Worm (Caenorhabditis elegans): ENCODE results near the gene srz-25.
A peak's percentile ranks its signal among the peaks of the same experiment; 100 is the strongest.

The srz-25 gene

DNA sequence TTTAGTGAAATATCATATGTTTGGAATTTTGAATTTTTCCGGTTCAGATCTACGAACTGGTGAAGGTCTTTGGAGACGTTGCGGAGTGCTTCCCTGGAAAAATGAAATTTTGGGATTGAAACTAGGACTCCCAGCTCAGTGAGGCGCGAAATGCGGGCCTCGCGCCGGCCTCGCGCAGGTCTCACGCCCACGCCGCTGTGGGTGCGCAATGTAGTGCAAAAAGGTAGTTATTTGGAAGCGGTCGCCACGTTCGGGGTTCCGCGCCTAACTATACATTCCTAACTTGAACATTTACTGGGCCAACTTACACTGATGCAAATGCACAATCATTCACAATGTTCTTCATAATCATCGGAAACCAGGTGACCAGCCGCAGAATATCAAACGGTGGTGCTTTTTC, 40.3 kb upstream of the srz-25 start:
- TF ChIP-seq unc-86 (tag; optimal IDR thresholded peaks at IDR 0.05) = no peak
- no peak for TF ChIP-seq mec-3 (tag; optimal IDR thresholded peaks at IDR 0.05; ENCODE audit: borderline replicate concordance)
- TF ChIP-seq gmeb-2 (tag; optimal IDR thresholded peaks at IDR 0.05) = no peak
- no peak for TF ChIP-seq nhr-11 (tag; optimal IDR thresholded peaks at IDR 0.05)
- TF ChIP-seq ceh-31 (tag; optimal IDR thresholded peaks at IDR 0.05) = no peak
- TF ChIP-seq hlh-6 (tag; optimal IDR thresholded peaks at IDR 0.05) = no peak
- TF ChIP-seq C38D4.7 (GFP tag; optimal IDR thresholded peaks at IDR 0.05) = no peak
- TF ChIP-seq ceh-2 (tag; optimal IDR thresholded peaks at IDR 0.05) = no peak

DNA sequence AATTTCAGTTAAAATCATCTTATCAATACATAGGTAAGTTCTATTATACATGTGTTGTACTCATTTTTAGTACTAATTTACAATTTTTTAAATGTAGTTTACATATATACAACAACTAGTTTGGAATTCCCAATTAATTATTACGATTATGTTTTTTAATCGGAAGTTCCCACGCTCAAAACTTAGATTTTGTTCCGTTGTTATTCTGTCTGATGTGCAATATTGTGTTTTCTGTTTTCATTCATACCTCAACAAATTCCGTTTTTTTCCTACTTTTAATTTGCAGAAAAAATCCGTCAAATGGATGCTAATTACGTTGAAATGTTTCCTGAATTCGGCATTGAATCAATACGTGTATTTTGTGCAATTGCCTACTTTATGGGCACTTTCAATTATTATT, 34.1 kb upstream of the srz-25 start, which contains the start of gene srw-31:
Gene srw-31, plus strand, starts transcription at position 301 of the 400 bp plus-strand sequence.
- TF ChIP-seq odd-2 (tag; optimal IDR thresholded peaks at IDR 0.05) (no peak), T23F11.4 (GFP tag; optimal IDR thresholded peaks at IDR 0.05) (no peak), unc-3 (GFP tag; conservative IDR thresholded peaks at IDR 0.05) (no peak), unc-3 (tag; optimal IDR thresholded peaks at IDR 0.05) (no peak), ceh-45 (GFP tag; IDR thresholded peaks at IDR 0.05) (no peak), ama-1 (optimal IDR thresholded peaks at IDR 0.05) (no peak), ttx-3 (tag; optimal IDR thresholded peaks at IDR 0.05) (no peak), sox-2 (GFP tag; IDR thresholded peaks at IDR 0.05) (no peak), ceh-9 (tag; optimal IDR thresholded peaks at IDR 0.05) (no peak), ztf-16 (tag; optimal IDR thresholded peaks at IDR 0.05) (no peak), hlh-8 (tag; optimal IDR thresholded peaks at IDR 0.05) (no peak), fkh-6 (tag; optimal IDR thresholded peaks at IDR 0.05) (no peak)

DNA sequence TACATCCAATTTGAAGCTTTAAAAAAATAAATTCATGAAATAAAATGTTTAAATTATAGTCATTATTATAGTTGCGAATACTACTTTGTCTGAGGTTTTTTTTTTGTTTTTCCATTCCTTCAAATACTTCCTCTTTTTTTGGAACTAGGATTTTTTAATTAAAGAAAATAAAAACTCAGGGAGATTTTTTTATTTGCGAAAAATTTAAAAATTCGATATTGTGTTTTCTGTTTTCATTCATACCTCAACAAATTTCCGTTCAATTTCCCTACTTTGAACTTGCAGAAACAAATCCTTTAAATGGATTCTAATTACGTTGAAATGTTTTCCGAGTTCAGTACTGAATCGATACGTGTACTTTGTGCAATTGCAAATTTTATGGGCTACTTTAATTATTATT, 31.9 kb upstream of the srz-25 start, which contains the start of gene srw-32:
Gene srw-32, plus strand, starts transcription at position 301 of the 400 bp plus-strand sequence.
- no peak for TF ChIP-seq mec-3 (tag; optimal IDR thresholded peaks at IDR 0.05; ENCODE audit: borderline replicate concordance)
- no peak for TF ChIP-seq ama-1 (optimal IDR thresholded peaks at IDR 0.05)
- TF ChIP-seq sox-4 (tag; optimal IDR thresholded peaks at IDR 0.05) = no peak
- TF ChIP-seq pat-9 (tag; optimal IDR thresholded peaks at IDR 0.05) = no peak
- no peak for TF ChIP-seq K09A11.1 (tag; optimal IDR thresholded peaks at IDR 0.05; ENCODE audit: insufficient read depth)
- no peak for TF ChIP-seq unc-42 (tag; optimal IDR thresholded peaks at IDR 0.05)

DNA sequence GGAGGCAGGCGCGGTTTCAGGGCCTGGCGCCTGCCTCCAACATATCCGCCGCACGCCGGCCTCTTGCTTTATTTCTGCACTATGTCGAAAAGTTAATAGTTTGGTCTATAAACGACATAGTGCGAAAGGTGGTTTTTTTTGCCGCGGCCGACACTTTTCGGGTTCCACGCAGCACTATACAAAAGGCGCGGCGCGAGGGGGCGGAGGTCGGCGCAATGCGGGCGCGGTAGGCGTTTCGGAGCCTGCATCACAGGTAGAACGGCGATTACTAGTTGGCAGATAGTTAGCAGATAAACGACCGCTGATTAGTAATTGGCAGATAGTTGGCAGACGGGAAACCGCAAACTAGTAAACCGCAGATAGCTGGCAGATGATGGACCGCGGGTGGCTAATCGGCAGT, 27.6 kb upstream of the srz-25 start:
- peak; percentile 78 for TF ChIP-seq pag-3 (tag; optimal IDR thresholded peaks at IDR 0.05; ENCODE audit: borderline replicate concordance)
- no peak for TF ChIP-seq dve-1 (tag; optimal IDR thresholded peaks at IDR 0.05)

DNA sequence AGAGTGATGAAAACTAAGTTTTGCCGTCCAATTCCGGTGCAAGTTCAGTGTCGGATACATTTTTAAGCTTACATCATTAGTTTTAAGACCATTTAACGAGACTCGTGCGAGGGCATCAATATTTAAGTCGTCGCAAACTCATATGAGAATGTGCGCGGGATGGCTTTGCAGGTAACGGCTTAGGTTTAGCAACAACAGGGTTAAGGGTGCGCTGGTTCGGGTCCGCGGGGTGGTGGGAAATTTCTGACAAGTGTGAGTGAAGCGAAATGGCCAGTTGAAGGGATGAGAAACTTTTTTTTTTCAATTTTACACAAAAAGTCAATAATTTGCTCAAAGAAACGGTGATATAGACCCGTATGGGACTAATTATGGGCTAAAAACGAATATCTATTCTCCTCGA, 26.6 kb upstream of the srz-25 start:
- no peak for TF ChIP-seq ceh-30 (tag; optimal IDR thresholded peaks at IDR 0.05)

DNA sequence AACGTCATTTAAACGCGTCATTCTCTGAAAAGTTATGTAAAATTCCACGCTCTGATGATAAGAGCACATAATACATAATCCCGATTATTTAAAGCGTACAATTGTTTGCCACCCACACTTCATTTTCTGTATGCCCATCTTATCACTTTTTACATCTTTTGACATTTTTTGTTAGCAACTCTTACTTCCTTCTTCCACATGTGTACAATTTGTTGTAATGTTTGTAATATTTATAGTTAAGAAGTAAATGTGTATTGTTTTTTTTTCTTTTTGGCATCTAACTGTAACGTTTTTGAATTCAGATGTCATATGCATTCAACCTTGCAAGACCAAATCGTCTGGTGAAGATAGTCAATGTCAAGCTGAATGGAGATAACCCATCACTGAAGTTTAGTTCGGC, 19.7 kb upstream of the srz-25 start, which contains the start of gene fbxa-136:
Gene fbxa-136, plus strand, starts transcription at position 301 of the 400 bp plus-strand sequence.
- TF ChIP-seq hlh-15 (tag; optimal IDR thresholded peaks at IDR 0.05) (no peak), Y22D7AL.16 (tag; optimal IDR thresholded peaks at IDR 0.05) (no peak), rnt-1 (tag; optimal IDR thresholded peaks at IDR 0.05) (no peak), nhr-232 (tag; optimal IDR thresholded peaks at IDR 0.05) (no peak), dmd-4 (tag; optimal IDR thresholded peaks at IDR 0.05; ENCODE audit: borderline replicate concordance) (no peak), ceh-14 (tag; optimal IDR thresholded peaks at IDR 0.05) (no peak), sox-4 (tag; optimal IDR thresholded peaks at IDR 0.05) (no peak), ceh-6 (GFP tag; optimal IDR thresholded peaks at IDR 0.05) (no peak), zip-5 (tag; optimal IDR thresholded peaks at IDR 0.05) (no peak), ceh-9 (tag; optimal IDR thresholded peaks at IDR 0.05) (no peak), pax-1 (tag; optimal IDR thresholded peaks at IDR 0.05) (no peak), fkh-6 (tag; optimal IDR thresholded peaks at IDR 0.05) (no peak), sdc-2 (tag; optimal IDR thresholded peaks at IDR 0.05) (no peak), gmeb-2 (tag; optimal IDR thresholded peaks at IDR 0.05) (no peak), ceh-18 (tag; optimal IDR thresholded peaks at IDR 0.05) (no peak), nfya-1 (tag; optimal IDR thresholded peaks at IDR 0.05) (no peak), fax-1 (tag; optimal IDR thresholded peaks at IDR 0.05) (no peak), nhr-11 (tag; optimal IDR thresholded peaks at IDR 0.05) (no peak)

Measured in whole organism, late embryonic.